Worm (Caenorhabditis elegans): Measurements from ENCODE around the gene Y38E10A.17.

DNA sequence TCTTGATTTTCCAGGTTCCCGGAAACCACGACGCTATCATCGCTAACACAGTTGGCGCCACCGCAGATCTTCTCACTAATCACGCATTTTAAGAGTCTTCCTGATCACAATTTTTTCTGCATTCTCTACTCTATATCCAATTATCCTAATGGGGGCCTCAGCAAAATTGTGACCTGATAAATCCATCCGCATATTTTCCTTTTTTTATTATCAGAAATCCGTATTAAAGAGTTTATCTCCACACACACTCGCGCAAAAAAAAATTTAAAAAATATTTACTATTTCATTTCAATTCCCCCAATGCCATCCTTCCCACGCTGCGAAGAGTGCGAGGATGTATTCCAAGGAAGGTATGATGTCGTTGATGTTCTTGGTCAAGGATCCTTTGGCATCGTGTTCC is 27.7 kb downstream of the Y38E10A.17 start, which contains the start of gene Y38E10A.8:
- TF ChIP-seq ceh-82 (tag; optimal IDR thresholded peaks at IDR 0.05) (no peak), ama-1 (optimal IDR thresholded peaks at IDR 0.05) (no peak), nhr-71 (tag; optimal IDR thresholded peaks at IDR 0.05) (no peak), xbp-1 (tag; optimal IDR thresholded peaks at IDR 0.05) (no peak), tbx-2 (tag; optimal IDR thresholded peaks at IDR 0.05) (no peak)
